Worm (Caenorhabditis elegans): Measurements from ENCODE around the gene clk-2.

The clk-2 gene

ce11 chrIII:7531385-7531784 lies 13.1 kb upstream of the clk-2 start:
- TF ChIP-seq tab-1 (GFP tag; IDR thresholded peaks at IDR 0.05) (no peak), cog-1 (tag; optimal IDR thresholded peaks at IDR 0.05) (no peak), klf-2 (GFP tag; conservative IDR thresholded peaks at IDR 0.05) (no peak), ref-1 (GFP tag; conservative IDR thresholded peaks at IDR 0.05) (no peak), ztf-23 (GFP tag; IDR thresholded peaks at IDR 0.05) (no peak), med-1 (GFP tag; optimal IDR thresholded peaks at IDR 0.05; ENCODE audit: insufficient read depth) (no peak), flt-1 (GFP tag; IDR thresholded peaks at IDR 0.05) (no peak), ztf-29 (GFP tag; IDR thresholded peaks at IDR 0.05) (no peak), T22C8.4 (GFP tag; IDR thresholded peaks at IDR 0.05) (no peak)

ce11 chrIII:7530830-7531229 lies 12.5 kb upstream of the clk-2 start:
- TF ChIP-seq ztf-29 (GFP tag; IDR thresholded peaks at IDR 0.05) (no peak), T22C8.4 (GFP tag; IDR thresholded peaks at IDR 0.05) (no peak), cog-1 (tag; optimal IDR thresholded peaks at IDR 0.05) (no peak)

ce11 chrIII:7530108-7530507 lies 11.8 kb upstream of the clk-2 start:
- TF ChIP-seq cog-1 (tag; optimal IDR thresholded peaks at IDR 0.05) = no peak
- TF ChIP-seq ztf-23 (GFP tag; IDR thresholded peaks at IDR 0.05) = no peak
- no peak for TF ChIP-seq T22C8.4 (GFP tag; IDR thresholded peaks at IDR 0.05)
- TF ChIP-seq klf-2 (GFP tag; conservative IDR thresholded peaks at IDR 0.05) = no peak
- TF ChIP-seq ref-1 (GFP tag; conservative IDR thresholded peaks at IDR 0.05) = no peak
- TF ChIP-seq med-1 (GFP tag; optimal IDR thresholded peaks at IDR 0.05; ENCODE audit: insufficient read depth) = no peak
- no peak for TF ChIP-seq tab-1 (GFP tag; IDR thresholded peaks at IDR 0.05)

ce11 chrIII:7526974-7527466 lies 8.7 kb upstream of the clk-2 start:
- no peak for TF ChIP-seq klf-2 (GFP tag; conservative IDR thresholded peaks at IDR 0.05)
- no peak for TF ChIP-seq cog-1 (tag; optimal IDR thresholded peaks at IDR 0.05)
- TF ChIP-seq med-1 (GFP tag; optimal IDR thresholded peaks at IDR 0.05; ENCODE audit: insufficient read depth) = no peak
- TF ChIP-seq ztf-29 (GFP tag; IDR thresholded peaks at IDR 0.05) = no peak
- TF ChIP-seq tab-1 (GFP tag; IDR thresholded peaks at IDR 0.05) = no peak
- TF ChIP-seq ref-1 (GFP tag; conservative IDR thresholded peaks at IDR 0.05) = no peak
- TF ChIP-seq flt-1 (GFP tag; IDR thresholded peaks at IDR 0.05) = no peak
- no peak for TF ChIP-seq ztf-23 (GFP tag; IDR thresholded peaks at IDR 0.05)
- TF ChIP-seq T22C8.4 (GFP tag; IDR thresholded peaks at IDR 0.05) = no peak

ce11 chrIII:7524830-7525344 lies 6.6 kb upstream of the clk-2 start:
- no peak for TF ChIP-seq ztf-29 (GFP tag; IDR thresholded peaks at IDR 0.05)
- TF ChIP-seq cog-1 (tag; optimal IDR thresholded peaks at IDR 0.05) = no peak
- TF ChIP-seq ref-1 (GFP tag; conservative IDR thresholded peaks at IDR 0.05) = no peak
- TF ChIP-seq flt-1 (GFP tag; IDR thresholded peaks at IDR 0.05) = no peak
- TF ChIP-seq klf-2 (GFP tag; conservative IDR thresholded peaks at IDR 0.05) = no peak
- no peak for TF ChIP-seq T22C8.4 (GFP tag; IDR thresholded peaks at IDR 0.05)

- TF ChIP-seq cog-1 (tag; optimal IDR thresholded peaks at IDR 0.05) = no peak
- TF ChIP-seq ref-1 (GFP tag; conservative IDR thresholded peaks at IDR 0.05) = no peak
- TF ChIP-seq klf-2 (GFP tag; conservative IDR thresholded peaks at IDR 0.05) = no peak
- no peak for TF ChIP-seq ztf-23 (GFP tag; IDR thresholded peaks at IDR 0.05)
- TF ChIP-seq tab-1 (GFP tag; IDR thresholded peaks at IDR 0.05) = no peak
- TF ChIP-seq T22C8.4 (GFP tag; IDR thresholded peaks at IDR 0.05) = no peak
- no peak for TF ChIP-seq flt-1 (GFP tag; IDR thresholded peaks at IDR 0.05)
- TF ChIP-seq ztf-29 (GFP tag; IDR thresholded peaks at IDR 0.05) = no peak
- TF ChIP-seq med-1 (GFP tag; optimal IDR thresholded peaks at IDR 0.05; ENCODE audit: insufficient read depth) = no peak
Measured at ce11 chrIII:7521163-7521562, 2.8 kb upstream of the clk-2 start, which contains the start of gene lig-4. Gene lig-4, plus strand, starts transcription at chrIII:7521463.

ce11 chrIII:7520672-7521071 lies 2.3 kb upstream of the clk-2 start, which contains the start of the genes cux-7 and C07H6.2:
Gene cux-7, minus strand, starts transcription at chrIII:7520845.
Gene C07H6.2, plus strand, starts transcription at chrIII:7521009.
- no peak for TF ChIP-seq tab-1 (GFP tag; IDR thresholded peaks at IDR 0.05)
- peak; percentile 87 for TF ChIP-seq flt-1 (GFP tag; IDR thresholded peaks at IDR 0.05)
- no peak; the same call in none of the 2 replicates for TF ChIP-seq ztf-23 (GFP tag; IDR thresholded peaks at IDR 0.05)
- peak; percentile 80 for TF ChIP-seq cog-1 (tag; optimal IDR thresholded peaks at IDR 0.05)
- TF ChIP-seq med-1 (GFP tag; optimal IDR thresholded peaks at IDR 0.05; ENCODE audit: insufficient read depth) = no peak
- TF ChIP-seq T22C8.4 (GFP tag; IDR thresholded peaks at IDR 0.05) = peak; percentile 24; the same call in 1 of the 2 replicates
- TF ChIP-seq klf-2 (GFP tag; conservative IDR thresholded peaks at IDR 0.05) = peak; percentile 65; the same call in 1 of the 2 replicates
- peak; percentile 50; the same call in 1 of the 2 replicates for TF ChIP-seq ztf-29 (GFP tag; IDR thresholded peaks at IDR 0.05)
- TF ChIP-seq ref-1 (GFP tag; conservative IDR thresholded peaks at IDR 0.05) = peak; percentile 42; the same call in 1 of the 2 replicates

ce11 chrIII:7508128-7508635 lies 10.1 kb downstream of the clk-2 start, which contains the start of gene cls-1:
Gene cls-1, plus strand, starts transcription at chrIII:7508178.
- no peak for TF ChIP-seq ref-1 (GFP tag; conservative IDR thresholded peaks at IDR 0.05)
- TF ChIP-seq T22C8.4 (GFP tag; IDR thresholded peaks at IDR 0.05) = no peak
- no peak for TF ChIP-seq klf-2 (GFP tag; conservative IDR thresholded peaks at IDR 0.05)
- TF ChIP-seq tab-1 (GFP tag; IDR thresholded peaks at IDR 0.05) = no peak
- no peak for TF ChIP-seq ztf-29 (GFP tag; IDR thresholded peaks at IDR 0.05)
- no peak for TF ChIP-seq ztf-23 (GFP tag; IDR thresholded peaks at IDR 0.05)
- no peak for TF ChIP-seq cog-1 (tag; optimal IDR thresholded peaks at IDR 0.05)
- TF ChIP-seq med-1 (GFP tag; optimal IDR thresholded peaks at IDR 0.05; ENCODE audit: insufficient read depth) = no peak
- no peak for TF ChIP-seq flt-1 (GFP tag; IDR thresholded peaks at IDR 0.05)

- TF ChIP-seq flt-1 (GFP tag; IDR thresholded peaks at IDR 0.05) (no peak), ref-1 (GFP tag; conservative IDR thresholded peaks at IDR 0.05) (no peak), tab-1 (GFP tag; IDR thresholded peaks at IDR 0.05) (no peak), klf-2 (GFP tag; conservative IDR thresholded peaks at IDR 0.05) (no peak), ztf-29 (GFP tag; IDR thresholded peaks at IDR 0.05) (no peak), T22C8.4 (GFP tag; IDR thresholded peaks at IDR 0.05) (no peak), ztf-23 (GFP tag; IDR thresholded peaks at IDR 0.05) (no peak), med-1 (GFP tag; optimal IDR thresholded peaks at IDR 0.05; ENCODE audit: insufficient read depth) (no peak), cog-1 (tag; optimal IDR thresholded peaks at IDR 0.05) (no peak)
Measured at ce11 chrIII:7506983-7507382, 11.3 kb downstream of the clk-2 start.

All from whole organism, midembryonic.